Fruit fly (Drosophila melanogaster): ENCODE data around the gene CG42655.
A peak's percentile ranks its signal among the peaks of the same experiment; 100 is the strongest.

CG42655 gene

dm6 chr3L:19906780-19907705 lies 46.5 kb downstream of the CG42655 start (continued):
- TF ChIP-seq stc (GFP tag; IDR thresholded peaks at IDR 0.05) (peak; percentile 66), CG17186 (GFP tag; optimal IDR thresholded peaks at IDR 0.05) (no peak), ranshi (GFP tag; IDR thresholded peaks at IDR 0.05) (peak; percentile 66; the same call in 1 of the 2 replicates), D19B (GFP tag; optimal IDR thresholded peaks at IDR 0.05) (no peak), CG11085 (GFP tag; IDR thresholded peaks at IDR 0.05) (no peak; the same call in 1 of the 2 replicates), lbe (GFP tag; optimal IDR thresholded peaks at IDR 0.05) (peak; percentile 19), kah (GFP tag; optimal IDR thresholded peaks at IDR 0.05) (peak; percentile 98), Nf-YB (GFP tag; optimal IDR thresholded peaks at IDR 0.05) (peak; percentile 31), emc (GFP tag; optimal IDR thresholded peaks at IDR 0.05) (peak; percentile 32), Hr3 (GFP tag; optimal IDR thresholded peaks at IDR 0.05) (no peak), CG9797 (GFP tag; optimal IDR thresholded peaks at IDR 0.05) (peak; percentile 34), Ets65A (GFP tag) (no peak), ara (GFP tag; IDR thresholded peaks at IDR 0.05) (peak; percentile 48), TFAM (GFP tag; optimal IDR thresholded peaks at IDR 0.05) (peak; percentile 14), ab (GFP tag; optimal IDR thresholded peaks at IDR 0.05) (no peak), Doc2 (GFP tag; IDR thresholded peaks at IDR 0.05) (no peak), Dfd (GFP tag; optimal IDR thresholded peaks at IDR 0.05) (no peak), amos (GFP tag; IDR thresholded peaks at IDR 0.05; ENCODE audit: partially characterized antibody) (no peak), crol (GFP tag; IDR thresholded peaks at IDR 0.05) (no peak), fd102C (GFP tag; optimal IDR thresholded peaks at IDR 0.05) (no peak), CG13123 (GFP tag; optimal IDR thresholded peaks at IDR 0.05) (peak; percentile 76), HLH3B (GFP tag; IDR thresholded peaks at IDR 0.05) (peak; percentile 69; the same call in 1 of the 2 replicates), lmd (GFP tag; IDR thresholded peaks at IDR 0.05) (no peak), CG5245 (GFP tag; optimal IDR thresholded peaks at IDR 0.05) (peak; percentile 57), Elba2 (GFP tag; optimal IDR thresholded peaks at IDR 0.05) (no peak), CG11504 (tag; optimal IDR thresholded peaks at IDR 0.05) (peak; percentile 47), CG18011 (GFP tag; optimal IDR thresholded peaks at IDR 0.05) (peak; percentile 33), hb (GFP tag; IDR thresholded peaks at IDR 0.05; ENCODE audit: partially characterized antibody) (no peak), ind (GFP tag; optimal IDR thresholded peaks at IDR 0.05) (peak; percentile 25), Gsc (GFP tag; IDR thresholded peaks at IDR 0.05) (no peak), CkIIα-i1 (GFP tag; IDR thresholded peaks at IDR 0.05) (no peak), CG2129 (GFP tag; IDR thresholded peaks at IDR 0.05; ENCODE audit: partially characterized antibody) (no peak), NFAT (GFP tag; IDR thresholded peaks at IDR 0.05) (peak; percentile 62; the same call in 1 of the 2 replicates), CG9609 (GFP tag; optimal IDR thresholded peaks at IDR 0.05) (no peak), CG6854 (GFP tag; optimal IDR thresholded peaks at IDR 0.05) (peak; percentile 34), Antp (GFP tag; optimal IDR thresholded peaks at IDR 0.05) (peak; percentile 54), org-1 (GFP tag; optimal IDR thresholded peaks at IDR 0.05) (peak; percentile 76), onecut (GFP tag; IDR thresholded peaks at IDR 0.05) (peak; percentile 57; the same call in 1 of the 2 replicates), sens (GFP tag) (peak; percentile 95), CG9215 (GFP tag; IDR thresholded peaks at IDR 0.05) (no peak), Nf-YC (tag; optimal IDR thresholded peaks at IDR 0.05) (peak; percentile 42), CG6689 (GFP tag; IDR thresholded peaks at IDR 0.05) (peak; percentile 23; the same call in 1 of the 2 replicates), CG31441 (GFP tag; IDR thresholded peaks at IDR 0.05) (peak; percentile 27; the same call in 1 of the 2 replicates), Dll (GFP tag; IDR thresholded peaks at IDR 0.05; ENCODE audit: partially characterized antibody) (no peak), luna (GFP tag; optimal IDR thresholded peaks at IDR 0.05) (no peak), Mad (GFP tag; optimal IDR thresholded peaks at IDR 0.05) (peak; percentile 47), crp (GFP tag; optimal IDR thresholded peaks at IDR 0.05) (no peak), Sry-δ (GFP tag; optimal IDR thresholded peaks at IDR 0.05) (peak; percentile 23), CG11398 (GFP tag; optimal IDR thresholded peaks at IDR 0.05) (peak; percentile 81), tx (GFP tag; optimal IDR thresholded peaks at IDR 0.05) (peak; percentile 13)
